Fruit fly (Drosophila melanogaster): ENCODE results near the gene ImpL2.

Gene ImpL2

DNA sequence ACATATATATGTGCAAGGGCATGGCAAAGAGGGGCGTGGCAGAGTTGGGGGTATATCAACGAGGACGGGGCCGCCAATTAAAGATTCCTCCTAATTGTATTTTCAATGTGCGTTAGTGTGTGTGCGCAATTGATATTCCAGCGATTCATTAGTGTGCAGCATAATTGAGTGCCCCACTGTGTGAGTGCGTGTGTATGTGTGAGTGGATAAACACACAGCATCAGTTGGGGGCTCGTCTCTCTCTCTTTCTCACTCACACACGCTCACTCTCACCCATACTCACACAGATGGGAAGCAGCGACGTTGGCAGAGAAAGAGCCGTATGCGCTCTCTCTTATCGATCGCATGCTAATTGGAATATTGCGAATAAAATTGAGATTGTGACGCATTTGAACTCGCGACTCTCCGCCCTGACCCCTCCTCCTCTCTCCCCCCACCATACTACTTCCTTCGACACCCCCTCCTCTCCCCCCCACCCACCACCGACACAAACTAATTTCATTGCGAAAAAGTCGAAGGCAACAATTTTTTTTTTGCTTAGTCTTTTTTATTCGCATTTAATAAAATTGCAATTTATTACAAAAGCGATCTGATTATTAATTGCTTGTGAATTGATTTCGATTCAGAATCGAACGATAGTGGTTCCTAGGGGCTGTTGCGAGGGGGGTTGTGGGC lies 2.2 kb downstream of the ImpL2 start (continued):
- TF ChIP-seq vvl (GFP tag; IDR thresholded peaks at IDR 0.05) = peak; percentile 57
- TF ChIP-seq tll (GFP tag; optimal IDR thresholded peaks at IDR 0.05) = no peak
- TF ChIP-seq Bgb (GFP tag; IDR thresholded peaks at IDR 0.05; ENCODE audit: partially characterized antibody) = no peak
- peak; percentile 28 for TF ChIP-seq abd-A (tag; optimal IDR thresholded peaks at IDR 0.05)
- TF ChIP-seq disco-r (GFP tag; optimal IDR thresholded peaks at IDR 0.05) = no peak
- peak; percentile 19 for TF ChIP-seq kni (GFP tag; optimal IDR thresholded peaks at IDR 0.05)
- TF ChIP-seq emc (GFP tag; optimal IDR thresholded peaks at IDR 0.05) = no peak
- TF ChIP-seq CG8478 (optimal IDR thresholded peaks at IDR 0.05) = peak; percentile 92
- TF ChIP-seq CG8290 (GFP tag; optimal IDR thresholded peaks at IDR 0.05) = no peak
- TF ChIP-seq CG8290 (tag; optimal IDR thresholded peaks at IDR 0.05) = peak in 1 of 2 experiments; percentile 10
- no peak for TF ChIP-seq CG18619 (GFP tag; optimal IDR thresholded peaks at IDR 0.05)
- TF ChIP-seq CG7963 (GFP tag; IDR thresholded peaks at IDR 0.05; ENCODE audit: partially characterized antibody) = 0 out of 3 replicates have a peak, but pooled peaks have one; percentile 18
- TF ChIP-seq Dek (tag; optimal IDR thresholded peaks at IDR 0.05) = no peak
- no peak for TF ChIP-seq pros (GFP tag; optimal IDR thresholded peaks at IDR 0.05)
- TF ChIP-seq ind (GFP tag; optimal IDR thresholded peaks at IDR 0.05) = no peak
- TF ChIP-seq CG7556 (GFP tag; optimal IDR thresholded peaks at IDR 0.05) = no peak
- no peak for TF ChIP-seq CG6689 (GFP tag; IDR thresholded peaks at IDR 0.05)
- no peak for TF ChIP-seq CG15011 (GFP tag; optimal IDR thresholded peaks at IDR 0.05)
- TF ChIP-seq Lpt (GFP tag; optimal IDR thresholded peaks at IDR 0.05) = no peak
- TF ChIP-seq Dip2 (GFP tag; IDR thresholded peaks at IDR 0.05) = no peak
- TF ChIP-seq fd102C (GFP tag; optimal IDR thresholded peaks at IDR 0.05) = no peak
- peak; percentile 65 for TF ChIP-seq onecut (GFP tag; IDR thresholded peaks at IDR 0.05)
- no peak for TF ChIP-seq insv (GFP tag; optimal IDR thresholded peaks at IDR 0.05)
- no peak for TF ChIP-seq Vsx1 (GFP tag; optimal IDR thresholded peaks at IDR 0.05)
- no peak for TF ChIP-seq stwl (tag; optimal IDR thresholded peaks at IDR 0.05)
- TF ChIP-seq CG14441 (GFP tag; IDR thresholded peaks at IDR 0.05) = no peak
- TF ChIP-seq cg (GFP tag; optimal IDR thresholded peaks at IDR 0.05) = peak; percentile 94

DNA sequence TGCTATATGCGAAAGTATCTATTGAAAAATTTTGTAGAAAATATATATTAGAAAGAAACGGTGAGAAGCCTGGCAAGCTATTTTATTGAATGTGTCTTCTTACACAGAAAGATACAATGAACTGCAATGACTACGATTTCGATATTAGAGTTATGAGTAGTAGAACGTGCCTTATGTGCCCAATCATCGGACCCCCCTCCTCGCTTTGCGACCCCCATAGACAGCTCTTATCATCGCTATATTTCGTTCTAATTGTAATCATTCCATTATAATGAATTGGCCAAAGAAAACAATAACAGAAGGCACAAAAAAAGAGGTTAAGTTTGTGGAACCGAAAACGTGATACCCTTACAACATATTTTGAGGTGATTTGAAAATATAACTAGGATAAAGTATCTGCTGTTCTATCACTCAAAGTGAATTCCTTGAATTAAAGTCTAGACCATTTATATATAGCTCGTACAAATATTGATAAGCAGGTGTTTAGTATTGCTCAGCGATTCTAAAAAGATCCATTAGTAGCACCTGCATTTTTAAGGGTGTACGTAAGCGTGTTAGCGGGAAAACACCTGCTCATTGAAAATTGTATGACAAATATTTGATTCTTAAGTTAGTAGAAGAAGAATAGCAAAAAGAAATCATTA lies 3.1 kb downstream of the ImpL2 start:
- TF ChIP-seq lola (GFP tag; optimal IDR thresholded peaks at IDR 0.05) = peak in 1 of 3 experiments; percentile 47
- no peak for TF ChIP-seq kay (GFP tag; optimal IDR thresholded peaks at IDR 0.05)
- peak; percentile 73 for TF ChIP-seq Med (GFP tag)
- no peak for TF ChIP-seq CG3726 (GFP tag; IDR thresholded peaks at IDR 0.05)
- peak; percentile 2 for TF ChIP-seq org-1 (GFP tag; optimal IDR thresholded peaks at IDR 0.05)
- peak in 1 of 2 experiments; percentile 12 for TF ChIP-seq chif (GFP tag; optimal IDR thresholded peaks at IDR 0.05)
- peak; percentile 48 for TF ChIP-seq CG7839 (tag; optimal IDR thresholded peaks at IDR 0.05)
- no peak for TF ChIP-seq so (GFP tag; IDR thresholded peaks at IDR 0.05)
- TF ChIP-seq cato (GFP tag; optimal IDR thresholded peaks at IDR 0.05; ENCODE audit: borderline replicate concordance) = no peak
- peak in 1 of 2 experiments; percentile 14 for TF ChIP-seq Hr51 (GFP tag; optimal IDR thresholded peaks at IDR 0.05)
- TF ChIP-seq slbo (GFP tag; IDR thresholded peaks at IDR 0.05) = no peak
- TF ChIP-seq fd96Cb (tag; optimal IDR thresholded peaks at IDR 0.05) = peak; percentile 51
- TF ChIP-seq grau (tag; optimal IDR thresholded peaks at IDR 0.05) = peak; percentile 30
- TF ChIP-seq CG4730 (GFP tag; IDR thresholded peaks at IDR 0.05) = no peak
- peak; percentile 21 for TF ChIP-seq unpg (GFP tag; optimal IDR thresholded peaks at IDR 0.05)
- peak; percentile 31 for TF ChIP-seq CG10979 (tag; optimal IDR thresholded peaks at IDR 0.05)
- no peak for TF ChIP-seq Drgx (GFP tag; IDR thresholded peaks at IDR 0.05)
- no peak for TF ChIP-seq GATAe (GFP tag; conservative IDR thresholded peaks at IDR 0.05)
- no peak for TF ChIP-seq HLH54F (GFP tag; optimal IDR thresholded peaks at IDR 0.05)
- peak; percentile 48 for TF ChIP-seq CG2678 (tag; optimal IDR thresholded peaks at IDR 0.05)
- peak; percentile 33 for TF ChIP-seq CG9727 (GFP tag; optimal IDR thresholded peaks at IDR 0.05)
- peak; percentile 91 for TF ChIP-seq sug (tag; optimal IDR thresholded peaks at IDR 0.05)

All from whole organism, embryonic.